Worm (Caenorhabditis elegans) whole organism, late embryonic: ENCODE results near the gene ubc-22.

Experiments
- C08G9.2 ChIP-seq: sonication (generic microtip); optimal IDR thresholded peaks from 2 replicates; lab custom pipeline; 2016; ENCODE audit warnings: mild to moderate bottlenecking, missing genetic modification characterization, moderate library complexity, missing compliant biosample characterization
- K02D7.2 ChIP-seq: sonication (generic microtip); optimal IDR thresholded peaks from 2 replicates; lab custom pipeline; 2017; ENCODE audit warnings: mild to moderate bottlenecking, missing genetic modification characterization, missing compliant biosample characterization
- T23F11.4 ChIP-seq: fragments of 200-800 bp; sonication (Bioruptor generic); optimal IDR thresholded peaks from 2 replicates; lab custom pipeline; 2018; ENCODE audit warnings: mild to moderate bottlenecking, missing genetic modification characterization, missing compliant biosample characterization
- ahr-1 ChIP-seq: sonication (generic microtip); optimal IDR thresholded peaks from 2 replicates; lab custom pipeline; 2016; ENCODE audit warnings: missing genetic modification characterization, missing compliant biosample characterization
- ceh-18 ChIP-seq: sonication (generic microtip); optimal IDR thresholded peaks from 2 replicates; lab custom pipeline; 2016; ENCODE audit warnings: missing genetic modification characterization, missing compliant biosample characterization
- ceh-19 ChIP-seq: fragments of 200-800 bp; sonication (Bioruptor generic); optimal IDR thresholded peaks from 2 replicates; lab custom pipeline; 2018; ENCODE audit warnings: mild to moderate bottlenecking, missing genetic modification characterization, missing compliant biosample characterization
- ceh-22 ChIP-seq: sonication (generic microtip); optimal IDR thresholded peaks from 2 replicates; lab custom pipeline; 2017; ENCODE audit warnings: missing biosample characterization, missing genetic modification characterization
- ceh-30 ChIP-seq: fragments of 150-350 bp; optimal IDR thresholded peaks from 2 replicates; lab custom pipeline; 2014; ENCODE audit warnings: missing biosample characterization, missing genetic modification characterization
- ceh-31 ChIP-seq: sonication (generic microtip); optimal IDR thresholded peaks from 2 replicates; lab custom pipeline; 2016; ENCODE audit warnings: missing genetic modification characterization, missing compliant biosample characterization
- ceh-45 ChIP-seq: fragments of 200-800 bp; sonication (Bioruptor generic); IDR thresholded peaks from 2 replicates; pipeline ENCODE4 v1.3.6; 2022; ENCODE audit warnings: missing genetic modification reagents, missing genetic modification characterization, missing compliant biosample characterization
- ceh-48 ChIP-seq: sonication (generic microtip); optimal IDR thresholded peaks from 2 replicates; lab custom pipeline; 2016; ENCODE audit warnings: missing genetic modification characterization, inconsistent platforms, missing compliant biosample characterization
- ceh-6 ChIP-seq: fragments of 200-800 bp; sonication (Bioruptor generic); optimal IDR thresholded peaks from 2 replicates; lab custom pipeline; 2018; ENCODE audit warnings: mild to moderate bottlenecking, missing genetic modification characterization, missing compliant biosample characterization
- ceh-9 ChIP-seq: sonication (generic microtip); optimal IDR thresholded peaks from 2 replicates; lab custom pipeline; 2016; ENCODE audit warnings: mild to moderate bottlenecking, missing genetic modification characterization, inconsistent platforms, missing compliant biosample characterization
- che-1 ChIP-seq: sonication (generic microtip); optimal IDR thresholded peaks from 2 replicates; lab custom pipeline; 2016; ENCODE audit warnings: mild to moderate bottlenecking, missing genetic modification characterization, missing compliant biosample characterization
- elt-2 ChIP-seq: sonication (generic microtip); optimal IDR thresholded peaks from 2 replicates; lab custom pipeline; 2016; ENCODE audit warnings: missing genetic modification reagents, missing genetic modification characterization, missing compliant biosample characterization
- ets-4 ChIP-seq: sonication (generic microtip); optimal IDR thresholded peaks from 2 replicates; lab custom pipeline; 2016; ENCODE audit warnings: missing genetic modification characterization, missing compliant biosample characterization
- fax-1 ChIP-seq: sonication (generic microtip); optimal IDR thresholded peaks from 2 replicates; lab custom pipeline; 2016; ENCODE audit warnings: missing genotype, missing genetic modification characterization, missing compliant biosample characterization
- fkh-10 ChIP-seq: fragments of 150-350 bp; optimal IDR thresholded peaks from 2 replicates; lab custom pipeline; 2014; ENCODE audit warnings: missing biosample characterization, missing genetic modification reagents, missing genetic modification characterization
- hlh-13 ChIP-seq: fragments of 200-800 bp; sonication (Bioruptor generic); optimal IDR thresholded peaks from 2 replicates; lab custom pipeline; 2018; ENCODE audit warnings: mild to moderate bottlenecking, missing genetic modification characterization, missing compliant biosample characterization
- hlh-30 ChIP-seq: sonication (generic microtip); optimal IDR thresholded peaks from 2 replicates; lab custom pipeline; 2017; ENCODE audit warnings: antibody characterized with exemption, missing genetic modification characterization, missing compliant biosample characterization; ENCODE audit not compliant: insufficient read depth
- hlh-8 ChIP-seq: sonication (generic microtip); optimal IDR thresholded peaks from 2 replicates; lab custom pipeline; 2016; ENCODE audit warnings: missing genotype, missing genetic modification characterization, missing compliant biosample characterization
- lin-11 ChIP-seq: fragments of 200-800 bp; sonication (Bioruptor generic); optimal IDR thresholded peaks from 2 replicates; lab custom pipeline; 2018; ENCODE audit warnings: mild to moderate bottlenecking, missing genetic modification characterization, missing compliant biosample characterization
- madf-2 ChIP-seq: sonication (generic microtip); optimal IDR thresholded peaks from 2 replicates; lab custom pipeline; 2017; ENCODE audit warnings: missing genetic modification characterization, missing compliant biosample characterization
- nhr-232 ChIP-seq: sonication (generic microtip); optimal IDR thresholded peaks from 2 replicates; lab custom pipeline; 2016; ENCODE audit warnings: missing genetic modification characterization, missing compliant biosample characterization
- odd-2 ChIP-seq: sonication (generic microtip); optimal IDR thresholded peaks from 2 replicates; lab custom pipeline; 2017; ENCODE audit warnings: antibody characterized with exemption, mild to moderate bottlenecking, missing genetic modification characterization, missing compliant biosample characterization
- pag-3 ChIP-seq: sonication (generic microtip); optimal IDR thresholded peaks from 2 replicates; lab custom pipeline; 2016; ENCODE audit warnings: missing compliant biosample characterization, missing genetic modification characterization, borderline replicate concordance
- pat-9 ChIP-seq: fragments of 200-800 bp; sonication (Bioruptor generic); optimal IDR thresholded peaks from 2 replicates; lab custom pipeline; 2018; ENCODE audit warnings: mild to moderate bottlenecking, missing genetic modification characterization, moderate library complexity, missing compliant biosample characterization
- pax-1 ChIP-seq: fragments of 150-350 bp; optimal IDR thresholded peaks from 2 replicates; lab custom pipeline; 2014; ENCODE audit warnings: missing biosample characterization, missing genetic modification characterization
- pha-4 ChIP-seq: fragments of 150-350 bp; optimal IDR thresholded peaks from 2 replicates; lab custom pipeline; 2018; ENCODE audit warnings: missing biosample characterization, missing genetic modification reagents, missing genetic modification characterization
- rnt-1 ChIP-seq: sonication (generic microtip); optimal IDR thresholded peaks from 2 replicates; lab custom pipeline; 2016; ENCODE audit warnings: missing genetic modification characterization, missing compliant biosample characterization
- unc-3 ChIP-seq, 2 experiments: fragments of 200-800 bp in 1 of 2; sonication (Bioruptor generic) in 1 of 2; sonication (generic microtip) in 1 of 2; conservative IDR thresholded peaks in 1 of 2; optimal IDR thresholded peaks in 1 of 2; 2 replicates each; pipeline versions ENCODE4 v1.3.6 to Lab custom; 2016 to 2022; ENCODE audit warnings: missing compliant biosample characterization in 2 of 2, missing genetic modification characterization in 2 of 2, missing genetic modification reagents in 1 of 2
- unc-42 ChIP-seq: sonication (generic microtip); optimal IDR thresholded peaks from 2 replicates; lab custom pipeline; 2016; ENCODE audit warnings: missing genotype, missing genetic modification characterization, missing compliant biosample characterization
- zip-5 ChIP-seq: sonication (generic microtip); optimal IDR thresholded peaks from 2 replicates; lab custom pipeline; 2016; ENCODE audit warnings: missing genetic modification characterization, missing compliant biosample characterization

ubc-22 gene

DNA sequence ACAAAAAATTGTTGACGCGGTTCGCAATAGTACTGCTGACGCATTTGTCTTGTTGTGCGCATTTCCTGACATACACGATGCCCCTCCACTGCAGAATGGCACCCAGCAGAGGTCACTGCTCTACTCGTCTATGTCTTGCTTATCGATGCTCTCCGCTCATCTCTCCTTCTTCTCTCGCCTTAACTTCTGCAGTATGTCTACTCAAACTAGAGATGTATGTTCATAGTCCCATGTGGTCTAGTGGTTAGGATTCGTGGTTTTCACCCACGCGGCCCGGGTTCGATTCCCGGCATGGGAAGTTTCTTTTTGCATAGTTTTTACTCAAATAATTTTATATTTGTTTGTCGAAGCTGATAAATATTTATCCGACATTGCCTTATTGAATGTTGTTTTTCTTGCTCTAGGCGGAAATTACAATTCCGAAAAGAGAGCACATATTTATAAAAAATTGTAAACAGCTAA lies 33.0 kb downstream of the ubc-22 start, which contains the start of gene C28G1.2 (continued):
- peak; percentile 87 for TF ChIP-seq C08G9.2 (tag; lab: Kevin White, UChicago)
- TF ChIP-seq ceh-19 (GFP tag; lab: Kevin White, UChicago): peak; percentile 95
- TF ChIP-seq pha-4: no peak
- TF ChIP-seq ceh-45: peak; percentile 94
- peak; percentile 93 for TF ChIP-seq ceh-31
- peak; percentile 96 for TF ChIP-seq elt-2 (tag; lab: Kevin White, UChicago)
- peak; percentile 97 for TF ChIP-seq unc-3 (GFP tag; conservative IDR thresholded peaks at IDR 0.05; lab: Robert Waterston, UW)
- TF ChIP-seq unc-3 (tag; optimal IDR thresholded peaks at IDR 0.05; lab: Kevin White, UChicago): peak; percentile 94
- peak; percentile 80 for TF ChIP-seq fkh-10 (GFP tag; lab: Kevin White, UChicago)
- TF ChIP-seq odd-2 (tag; lab: Kevin White, UChicago): peak; percentile 71
- TF ChIP-seq nhr-232 (tag; lab: Kevin White, UChicago): peak; percentile 90
- peak; percentile 87 for TF ChIP-seq ceh-9 (tag; lab: Kevin White, UChicago)
- peak; percentile 94 for TF ChIP-seq K02D7.2
- peak; percentile 86 for TF ChIP-seq pag-3 (tag; lab: Kevin White, UChicago)
- peak; percentile 76 for TF ChIP-seq hlh-30 (tag; lab: Kevin White, UChicago)
- TF ChIP-seq ceh-18 (tag; lab: Kevin White, UChicago): peak; percentile 94
- peak; percentile 88 for TF ChIP-seq ceh-30 (tag; lab: Kevin White, UChicago)
- TF ChIP-seq T23F11.4 (GFP tag; lab: Kevin White, UChicago): peak; percentile 96
- TF ChIP-seq hlh-8 (tag; lab: Kevin White, UChicago): peak; percentile 87
- TF ChIP-seq hlh-13: peak; percentile 97
- TF ChIP-seq pax-1 (tag; lab: Kevin White, UChicago): peak; percentile 26

DNA sequence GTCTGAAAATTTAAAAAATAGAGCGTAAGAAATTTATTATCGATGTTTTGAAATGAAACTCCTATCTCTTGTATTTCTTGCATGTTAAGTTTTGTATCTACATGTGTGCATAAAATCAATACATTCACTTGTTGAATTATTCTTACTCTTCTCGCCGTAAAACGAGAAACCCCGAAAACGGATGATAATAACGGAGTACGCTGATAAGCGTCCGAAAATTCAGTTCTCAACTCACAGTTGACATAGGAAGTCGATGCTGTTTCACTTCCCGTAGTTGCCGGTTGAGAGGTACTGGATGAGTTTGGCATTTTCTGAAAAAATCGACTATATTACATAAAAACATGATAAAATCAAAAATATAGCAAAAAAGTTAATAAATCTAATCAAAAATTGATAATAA lies 33.6 kb downstream of the ubc-22 start, which contains the start of gene sec-15:
sec-15 (minus strand) TSS at position 311 of the 400 bp plus-strand sequence.
- TF ChIP-seq unc-42 (tag; lab: Kevin White, UChicago) (no peak), fax-1 (no peak), ceh-45 (no peak), K02D7.2 (no peak), ceh-18 (tag; lab: Kevin White, UChicago) (no peak), hlh-13 (no peak), ceh-22 (tag; lab: Kevin White, UChicago) (no peak), che-1 (tag; lab: Kevin White, UChicago) (no peak)

- TF ChIP-seq ahr-1 (no peak), ceh-48 (no peak), pat-9 (no peak), zip-5 (tag; lab: Kevin White, UChicago) (no peak), unc-42 (tag; lab: Kevin White, UChicago) (no peak), ceh-30 (tag; lab: Kevin White, UChicago) (no peak), hlh-8 (tag; lab: Kevin White, UChicago) (no peak), ceh-45 (no peak), rnt-1 (tag; lab: Kevin White, UChicago) (no peak), ceh-22 (tag; lab: Kevin White, UChicago) (no peak), hlh-30 (tag; lab: Kevin White, UChicago) (no peak), madf-2 (tag; lab: Kevin White, UChicago) (no peak), lin-11 (no peak), C08G9.2 (tag; lab: Kevin White, UChicago) (no peak), nhr-232 (tag; lab: Kevin White, UChicago) (no peak), fkh-10 (GFP tag; lab: Kevin White, UChicago) (no peak)
Observed at ce11 chrX:8831162-8831561, 37.8 kb downstream of the ubc-22 start, which contains the start of gene C28G1.6. TSS of gene C28G1.6 (minus strand) at chrX:8831262.

ce11 chrX:8828365-8828764 lies 40.6 kb downstream of the ubc-22 start, which contains the start of gene rcs-1:
TSS of gene rcs-1 (minus strand) at chrX:8828540.
- no peak for TF ChIP-seq zip-5 (tag; lab: Kevin White, UChicago)
- no peak for TF ChIP-seq hlh-13
- TF ChIP-seq ceh-6 (GFP tag; lab: Kevin White, UChicago): no peak
- TF ChIP-seq unc-42 (tag; lab: Kevin White, UChicago): no peak
- no peak for TF ChIP-seq lin-11
- TF ChIP-seq elt-2 (tag; lab: Kevin White, UChicago): no peak
- TF ChIP-seq ets-4: no peak
- TF ChIP-seq, all 69 proteins: peak for 0
